Fruit fly (Drosophila melanogaster): ENCODE measurements around the gene CG8679.

- TF ChIP-seq foxo (GFP tag; optimal IDR thresholded peaks at IDR 0.05) = no peak
- no peak for TF ChIP-seq fru (GFP tag; optimal IDR thresholded peaks at IDR 0.05)
- no peak for TF ChIP-seq sv (GFP tag; optimal IDR thresholded peaks at IDR 0.05)
These were observed 39.7 kb downstream of the CG8679 start for dm6 chr2L:21178436-21179216.

Data from whole organism, wandering third instar larva.